Fruit fly (Drosophila melanogaster): Measurements from ENCODE around the gene CG7560.

The CG7560 gene

dm6 chr3L:11444169-11444568 lies 19.2 kb downstream of the CG7560 start:
- no peak for TF ChIP-seq stwl (tag; optimal IDR thresholded peaks at IDR 0.05)
- TF ChIP-seq gem (tag; optimal IDR thresholded peaks at IDR 0.05): peak; percentile 61
- TF ChIP-seq CG7839 (tag; optimal IDR thresholded peaks at IDR 0.05): peak; percentile 48
- peak; percentile 1 for TF ChIP-seq Blimp-1 (GFP tag; optimal IDR thresholded peaks at IDR 0.05)
- TF ChIP-seq CG10462 (GFP tag; optimal IDR thresholded peaks at IDR 0.05): no peak
- TF ChIP-seq zen2 (GFP tag; IDR thresholded peaks at IDR 0.05; ENCODE audit: partially characterized antibody): no peak
- TF ChIP-seq Neu2 (GFP tag; optimal IDR thresholded peaks at IDR 0.05; ENCODE audit: borderline replicate concordance): no peak
- no peak for TF ChIP-seq CG31224 (GFP tag; IDR thresholded peaks at IDR 0.05)
- TF ChIP-seq NfI (GFP tag; optimal IDR thresholded peaks at IDR 0.05): no peak
- TF ChIP-seq PHDP (tag; optimal IDR thresholded peaks at IDR 0.05): peak; percentile 7
- no peak for TF ChIP-seq chn (GFP tag; optimal IDR thresholded peaks at IDR 0.05)
- no peak for TF ChIP-seq gro (GFP tag; optimal IDR thresholded peaks at IDR 0.05)
- TF ChIP-seq tap (tag; optimal IDR thresholded peaks at IDR 0.05): peak; percentile 35
- TF ChIP-seq CG32532 (GFP tag; IDR thresholded peaks at IDR 0.05): no peak
- no peak for TF ChIP-seq CG7928 (GFP tag; optimal IDR thresholded peaks at IDR 0.05)
- TF ChIP-seq CG7556 (GFP tag; optimal IDR thresholded peaks at IDR 0.05): peak; percentile 19
- TF ChIP-seq dmrt99B (tag; optimal IDR thresholded peaks at IDR 0.05): peak; percentile 65
- no peak for TF ChIP-seq hb (GFP tag; IDR thresholded peaks at IDR 0.05; ENCODE audit: partially characterized antibody)
- TF ChIP-seq ind (GFP tag; optimal IDR thresholded peaks at IDR 0.05): no peak
- peak; percentile 67 for TF ChIP-seq CG2678 (tag; optimal IDR thresholded peaks at IDR 0.05)
- peak; percentile 26 for TF ChIP-seq CG17385 (GFP tag; optimal IDR thresholded peaks at IDR 0.05)
- TF ChIP-seq phol (tag; optimal IDR thresholded peaks at IDR 0.05): peak; percentile 22
- TF ChIP-seq CG10979 (tag; optimal IDR thresholded peaks at IDR 0.05): peak; percentile 25
- TF ChIP-seq Sox100B (GFP tag; optimal IDR thresholded peaks at IDR 0.05): peak; percentile 62
- peak; percentile 50 for TF ChIP-seq grau (tag; optimal IDR thresholded peaks at IDR 0.05)
- no peak for TF ChIP-seq CG1647 (GFP tag; optimal IDR thresholded peaks at IDR 0.05)
- no peak for TF ChIP-seq CG15011 (GFP tag; optimal IDR thresholded peaks at IDR 0.05)
- peak; percentile 9 for TF ChIP-seq Dek (tag; optimal IDR thresholded peaks at IDR 0.05)
- TF ChIP-seq CG1603 (tag; optimal IDR thresholded peaks at IDR 0.05): no peak
- TF ChIP-seq gsb-n (tag; optimal IDR thresholded peaks at IDR 0.05): no peak
- peak; percentile 7 for TF ChIP-seq CG9437 (GFP tag; optimal IDR thresholded peaks at IDR 0.05)
- peak; percentile 35; the same call in 1 of the 2 replicates for TF ChIP-seq CG31441 (GFP tag; IDR thresholded peaks at IDR 0.05)
- no peak for TF ChIP-seq bab2 (GFP tag; optimal IDR thresholded peaks at IDR 0.05)
- TF ChIP-seq CG12391 (tag; optimal IDR thresholded peaks at IDR 0.05): peak; percentile 11
- TF ChIP-seq Ptx1 (GFP tag; IDR thresholded peaks at IDR 0.05): peak; percentile 39; the same call in 1 of the 2 replicates
- no peak for TF ChIP-seq CG17186 (GFP tag; optimal IDR thresholded peaks at IDR 0.05)
- TF ChIP-seq Ssrp (tag; optimal IDR thresholded peaks at IDR 0.05): peak; percentile 33
- peak; percentile 56 for TF ChIP-seq CoRest (tag; optimal IDR thresholded peaks at IDR 0.05)
- TF ChIP-seq Chrac-16 (GFP tag; optimal IDR thresholded peaks at IDR 0.05): no peak
- TF ChIP-seq Eip74EF (GFP tag; optimal IDR thresholded peaks at IDR 0.05): peak in 1 of 2 experiments; percentile 10
- peak; percentile 35; the same call in 1 of the 2 replicates for TF ChIP-seq Drgx (GFP tag; IDR thresholded peaks at IDR 0.05)
- peak; percentile 47 for TF ChIP-seq CG18262 (tag; optimal IDR thresholded peaks at IDR 0.05)
- no peak for TF ChIP-seq CG34224 (GFP tag; IDR thresholded peaks at IDR 0.05; ENCODE audit: partially characterized antibody)
- peak in 1 of 2 experiments; percentile 62 for TF ChIP-seq Hr51 (GFP tag; optimal IDR thresholded peaks at IDR 0.05)
- peak; percentile 50 for TF ChIP-seq nmo (GFP tag; optimal IDR thresholded peaks at IDR 0.05)
- TF ChIP-seq CG11504 (tag; optimal IDR thresholded peaks at IDR 0.05): peak; percentile 77
- TF ChIP-seq ttk (GFP tag; IDR thresholded peaks at IDR 0.05): 0 out of 2 replicates have a peak, but pooled peaks have one; percentile 4
- peak; percentile 21 for TF ChIP-seq CG15269 (tag; optimal IDR thresholded peaks at IDR 0.05)
- TF ChIP-seq Oli (tag; optimal IDR thresholded peaks at IDR 0.05): peak; percentile 19
